Worm (Caenorhabditis elegans) whole organism, late embryonic: ENCODE results near the gene srx-33.

Experiments used
- ama-1 ChIP-seq: fragments of 150-350 bp; optimal IDR thresholded peaks from 2 replicates; lab custom pipeline; 2014
- ceh-34 ChIP-seq: sonication (generic microtip); optimal IDR thresholded peaks from 2 replicates; lab custom pipeline; 2016; ENCODE audit warnings: mild to moderate bottlenecking, missing genetic modification characterization, missing compliant biosample characterization
- ceh-48 ChIP-seq: sonication (generic microtip); optimal IDR thresholded peaks from 2 replicates; lab custom pipeline; 2016; ENCODE audit warnings: missing genetic modification characterization, inconsistent platforms, missing compliant biosample characterization
- dmd-4 ChIP-seq: sonication (generic microtip); optimal IDR thresholded peaks from 2 replicates; lab custom pipeline; 2016; ENCODE audit warnings: borderline replicate concordance, missing genetic modification characterization, missing compliant biosample characterization
- elt-2 ChIP-seq: sonication (generic microtip); optimal IDR thresholded peaks from 2 replicates; lab custom pipeline; 2016; ENCODE audit warnings: missing genetic modification reagents, missing genetic modification characterization, missing compliant biosample characterization
- fkh-6 ChIP-seq: sonication (generic microtip); optimal IDR thresholded peaks from 2 replicates; lab custom pipeline; 2016; ENCODE audit warnings: missing genetic modification characterization, missing compliant biosample characterization
- hlh-15 ChIP-seq: sonication (generic microtip); optimal IDR thresholded peaks from 2 replicates; lab custom pipeline; 2016; ENCODE audit warnings: missing genetic modification characterization, missing compliant biosample characterization
- hlh-6 ChIP-seq: sonication (generic microtip); optimal IDR thresholded peaks from 2 replicates; lab custom pipeline; 2016; ENCODE audit warnings: missing genotype, missing genetic modification characterization, missing compliant biosample characterization
- nfya-1 ChIP-seq: sonication (generic microtip); optimal IDR thresholded peaks from 2 replicates; lab custom pipeline; 2017; ENCODE audit warnings: missing genetic modification characterization, mild to moderate bottlenecking, missing compliant biosample characterization, antibody characterized with exemption, moderate library complexity
- pat-9 ChIP-seq: fragments of 200-800 bp; sonication (Bioruptor generic); optimal IDR thresholded peaks from 2 replicates; lab custom pipeline; 2018; ENCODE audit warnings: mild to moderate bottlenecking, missing genetic modification characterization, moderate library complexity, missing compliant biosample characterization
- pha-2 ChIP-seq: sonication (generic microtip); optimal IDR thresholded peaks from 2 replicates; lab custom pipeline; 2017; ENCODE audit warnings: mild to moderate bottlenecking, missing genetic modification characterization, missing compliant biosample characterization
- pha-4 ChIP-seq: fragments of 150-350 bp; optimal IDR thresholded peaks from 2 replicates; lab custom pipeline; 2018; ENCODE audit warnings: missing biosample characterization, missing genetic modification reagents, missing genetic modification characterization
- sox-4 ChIP-seq: sonication (generic microtip); optimal IDR thresholded peaks from 2 replicates; lab custom pipeline; 2017; ENCODE audit warnings: mild to moderate bottlenecking, missing genetic modification characterization, inconsistent platforms, missing compliant biosample characterization
- ztf-16 ChIP-seq: sonication (generic microtip); optimal IDR thresholded peaks from 2 replicates; lab custom pipeline; 2017; ENCODE audit warnings: missing genetic modification characterization, missing compliant biosample characterization

DNA sequence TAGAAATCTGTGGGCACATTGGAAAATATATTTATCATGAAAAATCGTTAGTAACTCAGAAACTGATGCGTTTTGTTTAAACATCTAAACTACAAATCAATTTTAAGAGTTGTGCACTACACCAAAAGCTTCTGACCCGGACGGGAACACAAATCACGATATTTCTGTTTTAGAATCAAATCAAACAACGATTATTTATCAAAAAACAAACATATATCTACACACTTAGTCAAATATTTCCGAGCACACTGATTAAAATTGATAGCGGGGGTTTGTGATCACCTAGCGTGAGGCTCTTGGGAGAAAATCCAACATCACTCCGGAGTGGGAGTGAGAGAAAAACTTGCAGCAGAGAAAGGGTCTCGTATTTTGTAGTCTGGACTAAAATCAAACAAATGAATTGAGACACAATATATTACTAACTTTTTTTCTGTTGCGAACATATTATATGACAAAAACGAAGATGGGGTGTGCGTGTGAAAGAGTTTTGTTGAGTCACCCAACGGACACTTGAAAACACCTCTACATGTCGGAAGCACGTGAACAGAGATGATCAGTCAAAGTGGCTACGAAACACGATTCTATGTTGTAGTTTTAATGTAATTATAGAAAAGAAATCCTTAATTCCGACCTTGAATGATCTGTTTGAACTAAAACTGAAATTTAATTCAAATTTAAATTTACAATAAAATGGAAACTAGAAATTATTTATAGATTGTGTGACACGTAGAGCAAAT is 23.3 kb downstream of the srx-33 start:
- no peak for TF ChIP-seq pha-4 (tag; lab: Kevin White, UChicago)
- no peak for TF ChIP-seq pat-9 (tag; lab: Kevin White, UChicago)
- TF ChIP-seq fkh-6 (tag; lab: Kevin White, UChicago): no peak
- TF ChIP-seq ceh-48: no peak
- TF ChIP-seq ztf-16 (tag; lab: Kevin White, UChicago): no peak
- TF ChIP-seq elt-2: no peak
- TF ChIP-seq dmd-4: no peak
- no peak for TF ChIP-seq ceh-34
- TF ChIP-seq pha-2 (tag; lab: Kevin White, UChicago): no peak
- TF ChIP-seq hlh-15 (tag; lab: Kevin White, UChicago): no peak
- no peak for TF ChIP-seq hlh-6 (tag; lab: Kevin White, UChicago)
- TF ChIP-seq sox-4 (tag; lab: Kevin White, UChicago): no peak
- no peak for TF ChIP-seq ama-1 (lab: Kevin White, UChicago)
- TF ChIP-seq nfya-1 (tag; lab: Kevin White, UChicago): no peak
